Fruit fly (Drosophila melanogaster): Measurements from ENCODE around the gene CG12219.

The CG12219 gene

DNA sequence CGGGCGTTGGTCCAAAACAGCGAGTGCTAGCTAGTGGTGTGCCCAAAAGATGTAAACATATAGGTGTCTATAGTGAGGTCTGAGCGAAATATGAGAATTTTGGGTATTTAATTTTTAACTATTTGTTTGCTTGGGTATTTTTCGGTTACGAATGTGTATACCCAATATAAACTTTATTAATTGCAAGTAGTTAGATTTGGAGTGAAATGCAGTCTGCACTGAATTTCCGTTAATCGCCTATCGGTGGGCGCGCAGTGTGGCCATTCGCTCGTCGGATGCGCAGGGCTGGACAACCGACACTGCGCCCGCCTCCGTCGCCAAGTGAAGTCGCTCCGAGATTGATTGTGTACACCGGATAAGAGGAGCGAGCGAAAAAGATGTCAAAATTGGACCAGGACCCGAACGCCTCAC is 6.0 kb downstream of the CG12219 start, which contains the start of the genes CG15891 and CG3815 (continued):
- TF ChIP-seq CG17385 (GFP tag; optimal IDR thresholded peaks at IDR 0.05) (no peak), ci (GFP tag; IDR thresholded peaks at IDR 0.05) (0 out of 3 replicates have a peak, but pooled peaks have one; percentile 40), CG7786 (GFP tag; optimal IDR thresholded peaks at IDR 0.05) (peak; percentile 45), CG1603 (tag; optimal IDR thresholded peaks at IDR 0.05) (no peak), fd96Cb (tag; optimal IDR thresholded peaks at IDR 0.05) (no peak), CG7372 (GFP tag; IDR thresholded peaks at IDR 0.05) (peak; percentile 45; the same call in 1 of the 2 replicates), CG3995 (GFP tag; optimal IDR thresholded peaks at IDR 0.05) (peak; percentile 49), TFAM (GFP tag; optimal IDR thresholded peaks at IDR 0.05) (no peak), ap (GFP tag; IDR thresholded peaks at IDR 0.05) (no peak), CG13894 (tag; optimal IDR thresholded peaks at IDR 0.05) (peak; percentile 57), wek (GFP tag; optimal IDR thresholded peaks at IDR 0.05) (peak; percentile 27), CG2875 (GFP tag; optimal IDR thresholded peaks at IDR 0.05) (no peak), CG1529 (GFP tag; optimal IDR thresholded peaks at IDR 0.05) (no peak), Vsx1 (GFP tag; optimal IDR thresholded peaks at IDR 0.05) (no peak), CG14050 (GFP tag; IDR thresholded peaks at IDR 0.05) (no peak), esg (GFP tag; conservative IDR thresholded peaks at IDR 0.05) (0 out of 2 replicates have a peak, but pooled peaks have one; percentile 42), scrt (GFP tag; optimal IDR thresholded peaks at IDR 0.05) (no peak), CG12236 (GFP tag; optimal IDR thresholded peaks at IDR 0.05) (no peak), z (GFP tag; IDR thresholded peaks at IDR 0.05) (no peak), kay (GFP tag; optimal IDR thresholded peaks at IDR 0.05) (no peak), CG4360 (GFP tag; IDR thresholded peaks at IDR 0.05) (no peak), ssp (GFP tag; IDR thresholded peaks at IDR 0.05) (peak; percentile 71), Pdp1 (GFP tag; optimal IDR thresholded peaks at IDR 0.05) (peak; percentile 41 to 48), az2 (GFP tag; optimal IDR thresholded peaks at IDR 0.05) (peak; percentile 16), Nf-YA (GFP tag; IDR thresholded peaks at IDR 0.05) (no peak), Spps (tag; optimal IDR thresholded peaks at IDR 0.05) (no peak), CG31388 (GFP tag; optimal IDR thresholded peaks at IDR 0.05) (no peak), CG30020 (tag; optimal IDR thresholded peaks at IDR 0.05) (peak; percentile 66), CG12659 (GFP tag; optimal IDR thresholded peaks at IDR 0.05) (peak; percentile 71), Neu2 (GFP tag; optimal IDR thresholded peaks at IDR 0.05; ENCODE audit: borderline replicate concordance) (no peak), Dad (GFP tag; optimal IDR thresholded peaks at IDR 0.05) (peak; percentile 30), stc (GFP tag; IDR thresholded peaks at IDR 0.05) (no peak), nau (GFP tag; optimal IDR thresholded peaks at IDR 0.05) (no peak), ato (GFP tag; IDR thresholded peaks at IDR 0.05; ENCODE audit: partially characterized antibody) (no peak), CG6813 (GFP tag; optimal IDR thresholded peaks at IDR 0.05) (no peak), CG10209 (GFP tag; optimal IDR thresholded peaks at IDR 0.05) (no peak), ara (GFP tag; IDR thresholded peaks at IDR 0.05) (0 out of 2 replicates have a peak, but pooled peaks have one; percentile 7), MTF-1 (GFP tag; optimal IDR thresholded peaks at IDR 0.05; ENCODE audit: borderline replicate concordance) (no peak), CG4820 (GFP tag; optimal IDR thresholded peaks at IDR 0.05) (peak; percentile 10), Doc3 (GFP tag; IDR thresholded peaks at IDR 0.05; ENCODE audit: partially characterized antibody) (no peak), CG8924 (tag; optimal IDR thresholded peaks at IDR 0.05) (peak; percentile 55), phol (tag; optimal IDR thresholded peaks at IDR 0.05) (peak; percentile 71), YL-1 (GFP tag; optimal IDR thresholded peaks at IDR 0.05) (peak; percentile 60), CkIIα-i1 (GFP tag; IDR thresholded peaks at IDR 0.05) (no peak), lmd (GFP tag; IDR thresholded peaks at IDR 0.05) (peak; percentile 71), CG1233 (GFP tag; optimal IDR thresholded peaks at IDR 0.05) (no peak), pita (GFP tag; optimal IDR thresholded peaks at IDR 0.05) (no peak), CG11093 (GFP tag; IDR thresholded peaks at IDR 0.05) (0 out of 3 replicates have a peak, but pooled peaks have one; percentile 39), CG8944 (GFP tag; optimal IDR thresholded peaks at IDR 0.05) (peak; percentile 23), CG13624 (GFP tag; optimal IDR thresholded peaks at IDR 0.05) (peak; percentile 88)
